Worm (Caenorhabditis elegans) whole organism, L3 larva: ENCODE results near the gene srh-92.

Experiments used
- ZK546.5 ChIP-seq: sonication (generic microtip); optimal IDR thresholded peaks from 2 replicates; lab custom pipeline; 2017; ENCODE audit warnings: missing biosample characterization, missing genetic modification characterization
- ceh-16 ChIP-seq: sonication (generic microtip); optimal IDR thresholded peaks from 2 replicates; lab custom pipeline; 2017; ENCODE audit warnings: missing biosample characterization, missing genetic modification characterization
- ceh-28 ChIP-seq: fragments of 150-350 bp; optimal IDR thresholded peaks from 2 replicates; lab custom pipeline; 2014; ENCODE audit warnings: missing biosample characterization, missing genetic modification reagents, missing genetic modification characterization
- ceh-9 ChIP-seq: sonication (generic microtip); optimal IDR thresholded peaks from 2 replicates; lab custom pipeline; 2018; ENCODE audit warnings: missing biosample characterization, missing genetic modification characterization
- daf-12 ChIP-seq: fragments of 150-350 bp; optimal IDR thresholded peaks from 2 replicates; lab custom pipeline; 2014; ENCODE audit warnings: missing biosample characterization, missing genetic modification reagents, missing genetic modification characterization
- egl-5 ChIP-seq: fragments of 150-350 bp; optimal IDR thresholded peaks from 2 replicates; lab custom pipeline; 2017; ENCODE audit warnings: missing biosample characterization, missing genetic modification reagents, missing genetic modification characterization, inconsistent platforms
- elt-1 ChIP-seq: fragments of 150-350 bp; optimal IDR thresholded peaks from 2 replicates; lab custom pipeline; 2014; ENCODE audit warnings: missing biosample characterization, missing genetic modification characterization
- elt-2 ChIP-seq: sonication (generic microtip); optimal IDR thresholded peaks from 2 replicates; lab custom pipeline; 2016; ENCODE audit warnings: missing genetic modification reagents, mild to moderate bottlenecking, missing genetic modification characterization, missing compliant biosample characterization
- eor-1 ChIP-seq, 2 experiments: fragments of 150-350 bp; optimal IDR thresholded peaks; 2 replicates each; lab custom pipeline; 2014 to 2018; ENCODE audit warnings: missing biosample characterization in 2 of 2, missing genetic modification characterization in 2 of 2
- fkh-2 ChIP-seq: fragments of 150-350 bp; optimal IDR thresholded peaks from 2 replicates; lab custom pipeline; 2014; ENCODE audit warnings: missing biosample characterization, missing genetic modification reagents, missing genetic modification characterization
- hmg-11 ChIP-seq: sonication (generic microtip); optimal IDR thresholded peaks from 2 replicates; lab custom pipeline; 2016; ENCODE audit warnings: missing genetic modification characterization, missing compliant biosample characterization
- lin-15B ChIP-seq: fragments of 150-350 bp; optimal IDR thresholded peaks from 2 replicates; lab custom pipeline; 2014; ENCODE audit warnings: missing biosample characterization, missing genetic modification characterization
- lin-39 ChIP-seq: fragments of 150-350 bp; optimal IDR thresholded peaks from 2 replicates; lab custom pipeline; 2018; ENCODE audit warnings: missing biosample characterization, missing genetic modification reagents, missing genetic modification characterization
- lsy-12 ChIP-seq: sonication (generic microtip); optimal IDR thresholded peaks from 2 replicates; lab custom pipeline; 2016; ENCODE audit warnings: mild to moderate bottlenecking, missing genetic modification characterization, missing compliant biosample characterization
- mdl-1 ChIP-seq: fragments of 150-350 bp; optimal IDR thresholded peaks from 2 replicates; lab custom pipeline; 2014; ENCODE audit warnings: missing biosample characterization, missing genetic modification characterization
- mml-1 ChIP-seq: fragments of 150-350 bp; sonication (generic microtip); optimal IDR thresholded peaks from 3 replicates; lab custom pipeline; 2014; ENCODE audit warnings: missing biosample characterization, missing genetic modification characterization
- nfya-1 ChIP-seq: sonication (generic microtip); optimal IDR thresholded peaks from 2 replicates; lab custom pipeline; 2017; ENCODE audit warnings: missing genetic modification characterization, mild to moderate bottlenecking, missing compliant biosample characterization, antibody characterized with exemption, moderate library complexity; ENCODE audit not compliant: insufficient read depth
- nhr-11 ChIP-seq: fragments of 150-350 bp; optimal IDR thresholded peaks from 2 replicates; lab custom pipeline; 2014; ENCODE audit warnings: missing biosample characterization, missing genetic modification characterization
- nhr-23 ChIP-seq: fragments of 150-350 bp; optimal IDR thresholded peaks from 2 replicates; lab custom pipeline; 2014; ENCODE audit warnings: missing biosample characterization, missing genetic modification reagents, missing genetic modification characterization
- nhr-237 ChIP-seq: fragments of 150-350 bp; optimal IDR thresholded peaks from 2 replicates; lab custom pipeline; 2014; ENCODE audit warnings: missing biosample characterization, missing genetic modification characterization
- nhr-25 ChIP-seq: sonication (generic microtip); optimal IDR thresholded peaks from 2 replicates; lab custom pipeline; 2017; ENCODE audit warnings: missing biosample characterization, missing genetic modification characterization
- nhr-28 ChIP-seq: fragments of 150-350 bp; optimal IDR thresholded peaks from 2 replicates; lab custom pipeline; 2014; ENCODE audit warnings: missing biosample characterization, missing genetic modification characterization
- nhr-43 ChIP-seq: sonication (generic microtip); optimal IDR thresholded peaks from 2 replicates; lab custom pipeline; 2016; ENCODE audit warnings: mild to moderate bottlenecking, missing genetic modification characterization, missing compliant biosample characterization; ENCODE audit not compliant: poor library complexity, severe bottlenecking
- nhr-67 ChIP-seq: fragments of 150-350 bp; optimal IDR thresholded peaks from 2 replicates; lab custom pipeline; 2014; ENCODE audit warnings: missing biosample characterization, missing genetic modification characterization
- nhr-76 ChIP-seq: fragments of 150-350 bp; sonication (generic microtip); optimal IDR thresholded peaks from 5 replicates; lab custom pipeline; 2014; ENCODE audit warnings: missing biosample characterization, missing genetic modification characterization
- nhr-77 ChIP-seq: fragments of 150-350 bp; optimal IDR thresholded peaks from 2 replicates; lab custom pipeline; 2014; ENCODE audit warnings: missing biosample characterization, missing genetic modification characterization
- pqm-1 ChIP-seq: fragments of 150-350 bp; optimal IDR thresholded peaks from 2 replicates; lab custom pipeline; 2017; ENCODE audit warnings: missing biosample characterization, missing genetic modification characterization, inconsistent platforms
- sea-2 ChIP-seq: fragments of 150-350 bp; sonication (generic microtip); optimal IDR thresholded peaks from 4 replicates; lab custom pipeline; 2014; ENCODE audit warnings: missing biosample characterization, missing genetic modification reagents, missing genetic modification characterization
- skn-1 ChIP-seq: fragments of 150-350 bp; optimal IDR thresholded peaks from 2 replicates; lab custom pipeline; 2014; ENCODE audit warnings: missing biosample characterization, missing genetic modification characterization
- snpc-4 ChIP-seq: fragments of 150-350 bp; optimal IDR thresholded peaks from 2 replicates; lab custom pipeline; 2014; ENCODE audit warnings: missing biosample characterization, missing genetic modification characterization
- tbx-2 ChIP-seq: sonication (generic microtip); optimal IDR thresholded peaks from 2 replicates; lab custom pipeline; 2016; ENCODE audit warnings: mild to moderate bottlenecking, missing genetic modification characterization, missing compliant biosample characterization
- ztf-4 ChIP-seq: fragments of 150-350 bp; optimal IDR thresholded peaks from 2 replicates; lab custom pipeline; 2014; ENCODE audit warnings: missing biosample characterization, missing genetic modification characterization

srh-92 gene

ce11 chrV:7465509-7465908 lies 4.7 kb upstream of the srh-92 start, which contains the start of gene F25E5.1:
Gene F25E5.1 (plus strand): TSS chrV:7465884.
- peak; percentile 50 for TF ChIP-seq egl-5 (tag; lab: Kevin White, UChicago)
- TF ChIP-seq ceh-16: no peak
- no peak for TF ChIP-seq mml-1
- peak; percentile 77 for TF ChIP-seq lin-15B
- peak; percentile 76 for TF ChIP-seq snpc-4
- TF ChIP-seq nhr-43: peak; percentile 57
- peak; percentile 40 for TF ChIP-seq elt-2 (tag; lab: Kevin White, UChicago)
- peak; percentile 65 for TF ChIP-seq nhr-25 (tag; lab: Kevin White, UChicago)
- TF ChIP-seq pqm-1 (tag; lab: Kevin White, UChicago): peak; percentile 39
- peak; percentile 80 for TF ChIP-seq hmg-11 (tag; lab: Kevin White, UChicago)
- TF ChIP-seq nfya-1 (tag; lab: Kevin White, UChicago): peak; percentile 71
- TF ChIP-seq, all 47 proteins: peak for 9

- TF ChIP-seq lin-15B (no peak), nhr-23 (tag; lab: Kevin White, UChicago) (no peak), pqm-1 (tag; lab: Kevin White, UChicago) (no peak), lin-39 (tag; lab: Kevin White, UChicago) (no peak), sea-2 (GFP tag; lab: Kevin White, UChicago) (no peak)
Measured at ce11 chrV:7464696-7465095, 3.9 kb upstream of the srh-92 start, which contains the start of gene srh-89. Gene srh-89 (minus strand): TSS chrV:7464796.

DNA sequence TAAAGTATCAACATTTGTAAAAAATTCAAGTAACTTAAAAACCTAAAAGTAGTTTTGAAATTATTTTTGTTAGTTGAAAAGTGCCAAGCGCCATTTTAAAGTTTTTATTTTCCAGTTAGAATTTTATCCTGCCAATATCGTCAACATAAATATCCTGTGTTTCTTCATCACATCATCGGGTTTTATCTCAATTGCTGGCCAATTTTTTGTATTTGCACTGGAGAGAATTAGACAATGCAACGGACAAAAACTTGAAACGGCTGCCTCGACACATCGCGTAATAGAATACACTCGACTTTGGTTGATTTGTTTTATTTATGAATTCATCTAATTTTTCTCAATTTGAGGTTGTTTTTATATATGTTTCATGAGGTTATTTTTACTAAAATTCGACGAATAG lies 5.8 kb downstream of the srh-92 start, which contains the start of gene F25E5.2:
F25E5.2 (plus strand) TSS at position 301 of the 400 bp plus-strand sequence.
- TF ChIP-seq elt-2 (tag; lab: Kevin White, UChicago): no peak
- TF ChIP-seq nhr-43: no peak
- no peak for TF ChIP-seq ceh-16
- no peak for TF ChIP-seq ztf-4 (tag; lab: Kevin White, UChicago)
- no peak for TF ChIP-seq hmg-11 (tag; lab: Kevin White, UChicago)
- TF ChIP-seq mdl-1: no peak
- no peak for TF ChIP-seq nhr-77 (tag; lab: Kevin White, UChicago)

DNA sequence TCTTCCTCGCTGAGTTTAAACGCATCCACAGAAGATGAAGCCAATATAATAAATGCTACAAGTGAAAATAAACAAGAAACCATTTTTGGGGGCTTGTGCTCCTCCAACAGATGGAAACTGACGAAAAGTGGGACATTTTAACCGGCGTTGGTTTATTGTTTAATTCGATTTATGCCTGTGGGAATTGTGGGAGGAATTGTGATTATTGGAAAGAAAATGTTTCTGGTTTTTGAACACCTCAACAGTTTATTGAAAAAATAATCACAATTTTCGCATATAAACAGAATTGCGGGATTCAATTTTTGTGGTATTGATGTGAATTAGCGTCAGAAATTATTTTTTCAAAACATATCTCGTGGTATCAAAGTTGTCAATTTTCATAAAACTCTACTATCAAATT lies 6.6 kb downstream of the srh-92 start, which contains the start of gene try-8:
try-8 (minus strand) TSS at position 101 of the 400 bp plus-strand sequence.
- TF ChIP-seq ceh-28 (tag; lab: Kevin White, UChicago) (no peak), nhr-77 (tag; lab: Kevin White, UChicago) (no peak), nfya-1 (tag; lab: Kevin White, UChicago) (no peak), nhr-23 (tag; lab: Kevin White, UChicago) (no peak), fkh-2 (tag; lab: Kevin White, UChicago) (no peak), snpc-4 (no peak), tbx-2 (no peak), elt-1 (tag; lab: Kevin White, UChicago) (no peak), mml-1 (no peak), nhr-11 (tag; lab: Kevin White, UChicago) (no peak), lsy-12 (tag; lab: Kevin White, UChicago) (no peak), daf-12 (tag; lab: Kevin White, UChicago) (no peak), nhr-67 (no peak), ceh-9 (tag; lab: Kevin White, UChicago) (no peak), ztf-4 (tag; lab: Kevin White, UChicago) (no peak), nhr-237 (no peak), ceh-16 (no peak), sea-2 (GFP tag; lab: Kevin White, UChicago) (no peak), nhr-28 (tag; lab: Kevin White, UChicago) (no peak), pqm-1 (tag; lab: Kevin White, UChicago) (no peak)
- TF ChIP-seq, all 47 proteins: peak for 0

DNA sequence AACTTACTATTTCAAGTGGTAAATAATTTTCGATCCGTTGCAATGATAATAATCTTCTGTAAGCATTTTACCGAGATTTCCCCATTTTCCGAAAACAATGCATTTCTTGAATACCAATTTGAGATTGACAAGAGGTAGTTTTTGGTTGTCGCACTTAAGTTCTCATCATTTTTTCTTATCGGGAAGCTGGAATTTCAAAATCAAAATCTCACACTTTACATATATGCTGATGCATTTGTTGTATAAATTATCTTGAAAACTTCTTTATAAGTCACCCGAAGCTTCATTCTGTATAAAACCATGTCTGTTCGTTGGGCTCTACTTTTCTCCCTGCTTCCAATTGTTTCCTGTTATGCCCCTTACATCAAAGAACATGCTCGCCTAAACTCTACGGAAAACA lies 9.4 kb downstream of the srh-92 start, which contains the start of gene try-11:
try-11 (plus strand) TSS at position 301 of the 400 bp plus-strand sequence.
- TF ChIP-seq snpc-4 (no peak), nhr-76 (no peak), ceh-9 (tag; lab: Kevin White, UChicago) (no peak), nhr-11 (tag; lab: Kevin White, UChicago) (no peak), skn-1 (tag; lab: Kevin White, UChicago) (no peak), hmg-11 (tag; lab: Kevin White, UChicago) (no peak), pqm-1 (tag; lab: Kevin White, UChicago) (no peak), ZK546.5 (tag; lab: Kevin White, UChicago) (no peak), ztf-4 (tag; lab: Kevin White, UChicago) (no peak), eor-1 (tag; optimal IDR thresholded peaks at IDR 0.05; lab: Kevin White, UChicago) (no peak), ceh-16 (no peak), ceh-28 (tag; lab: Kevin White, UChicago) (no peak), nhr-67 (no peak)
